Worm (Caenorhabditis elegans): Measurements from ENCODE around the gene C09H5.7.

The C09H5.7 gene

ce11 chrV:8039085-8039525 is 45.9 kb downstream of the C09H5.7 start:
- TF ChIP-seq elt-1 (tag; optimal IDR thresholded peaks at IDR 0.05) (no peak), ama-1 (optimal IDR thresholded peaks at IDR 0.05) (no peak), R02D3.7 (tag; optimal IDR thresholded peaks at IDR 0.05) (no peak), nhr-21 (tag; optimal IDR thresholded peaks at IDR 0.05) (peak; percentile 93), nhr-6 (tag; optimal IDR thresholded peaks at IDR 0.05) (peak; percentile 21), ceh-82 (tag; optimal IDR thresholded peaks at IDR 0.05) (no peak), nhr-11 (tag; optimal IDR thresholded peaks at IDR 0.05) (peak; percentile 71), nhr-77 (tag; optimal IDR thresholded peaks at IDR 0.05) (peak; percentile 38), fos-1 (tag; optimal IDR thresholded peaks at IDR 0.05) (no peak), lin-13 (GFP tag; optimal IDR thresholded peaks at IDR 0.05) (peak; percentile 70), nhr-12 (tag; optimal IDR thresholded peaks at IDR 0.05) (no peak), ztf-4 (tag; optimal IDR thresholded peaks at IDR 0.05) (peak; percentile 73), nhr-10 (tag; optimal IDR thresholded peaks at IDR 0.05) (peak; percentile 54), lsy-2 (tag; optimal IDR thresholded peaks at IDR 0.05) (peak in 1 of 2 experiments; percentile 45), nhr-23 (tag; optimal IDR thresholded peaks at IDR 0.05) (no peak), sem-4 (tag; optimal IDR thresholded peaks at IDR 0.05) (peak; percentile 80), blmp-1 (tag; optimal IDR thresholded peaks at IDR 0.05; ENCODE audit: insufficient read depth) (peak; percentile 34), peb-1 (tag; optimal IDR thresholded peaks at IDR 0.05) (no peak), nhr-129 (tag; optimal IDR thresholded peaks at IDR 0.05) (no peak), F13H6.1 (tag; optimal IDR thresholded peaks at IDR 0.05) (no peak), lin-39 (tag; optimal IDR thresholded peaks at IDR 0.05) (no peak), sma-3 (GFP tag; optimal IDR thresholded peaks at IDR 0.05) (peak; percentile 90), ceh-16 (tag; optimal IDR thresholded peaks at IDR 0.05) (peak; percentile 50), nhr-25 (tag; optimal IDR thresholded peaks at IDR 0.05) (peak; percentile 65)

DNA sequence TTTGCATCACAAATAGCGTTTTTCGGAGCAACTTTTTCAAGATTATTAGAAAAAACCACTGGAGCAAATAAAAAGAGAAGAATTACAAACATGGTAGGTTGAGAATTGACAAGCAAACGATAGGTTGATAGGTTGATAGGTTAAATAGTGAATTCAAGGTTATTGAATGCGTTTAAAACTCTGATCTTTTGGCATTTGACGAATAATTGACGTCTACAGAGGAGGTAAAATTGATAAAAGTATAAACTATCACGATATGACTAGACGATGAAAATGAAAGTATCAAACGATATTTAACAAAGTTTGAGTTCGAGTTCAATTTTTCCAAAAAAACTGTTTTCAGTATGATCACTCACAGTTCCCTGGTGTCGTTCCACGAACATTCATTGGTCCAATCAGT is 49.1 kb downstream of the C09H5.7 start, which contains the start of gene ZC513.14:
Gene ZC513.14 (minus strand): TSS at position 101 of the 400 bp plus-strand sequence.
- TF ChIP-seq elt-3 (tag; optimal IDR thresholded peaks at IDR 0.05) = no peak
- no peak for TF ChIP-seq snpc-4 (tag; optimal IDR thresholded peaks at IDR 0.05)
- no peak for TF ChIP-seq nhr-11 (tag; optimal IDR thresholded peaks at IDR 0.05)
- no peak for TF ChIP-seq ztf-11 (tag; optimal IDR thresholded peaks at IDR 0.05)
- no peak for TF ChIP-seq nhr-6 (tag; optimal IDR thresholded peaks at IDR 0.05)
- TF ChIP-seq nhr-25 (tag; optimal IDR thresholded peaks at IDR 0.05) = no peak
- no peak for TF ChIP-seq sma-9 (GFP tag; optimal IDR thresholded peaks at IDR 0.05)
- no peak for TF ChIP-seq sma-9 (tag; optimal IDR thresholded peaks at IDR 0.05)
- no peak for TF ChIP-seq lin-39 (tag; optimal IDR thresholded peaks at IDR 0.05)
- TF ChIP-seq unc-55 (GFP tag; optimal IDR thresholded peaks at IDR 0.05) = no peak
- no peak for TF ChIP-seq ama-1 (optimal IDR thresholded peaks at IDR 0.05)
- no peak for TF ChIP-seq peb-1 (tag; optimal IDR thresholded peaks at IDR 0.05)
- no peak for TF ChIP-seq nhr-237 (tag; optimal IDR thresholded peaks at IDR 0.05)
- TF ChIP-seq mdl-1 (tag; optimal IDR thresholded peaks at IDR 0.05) = no peak
- TF ChIP-seq nhr-129 (tag; optimal IDR thresholded peaks at IDR 0.05) = no peak
- no peak for TF ChIP-seq C34F6.9 (tag; optimal IDR thresholded peaks at IDR 0.05)

DNA sequence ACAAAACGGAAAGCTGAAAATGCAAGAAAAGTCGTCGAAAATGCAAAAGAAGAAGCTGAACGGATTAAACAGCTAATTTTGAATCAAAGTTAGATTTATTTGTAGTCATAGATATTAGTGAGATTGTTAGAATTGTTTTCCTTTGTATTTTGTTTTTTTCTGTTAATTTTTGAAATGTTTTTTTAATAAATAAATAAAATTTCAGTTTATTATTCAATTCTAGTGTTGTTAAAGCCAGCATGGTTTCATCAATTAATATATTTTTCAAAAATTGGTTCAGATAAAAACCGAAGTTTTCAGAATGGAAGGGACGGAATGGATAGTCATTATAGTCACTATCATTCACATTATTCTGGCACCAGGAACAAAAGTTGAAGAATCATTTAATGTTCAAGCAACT is 50.2 kb downstream of the C09H5.7 start, which contains the start of gene algn-12:
Gene algn-12 (plus strand): TSS at position 301 of the 400 bp plus-strand sequence.
- TF ChIP-seq mbf-1 (tag; optimal IDR thresholded peaks at IDR 0.05) (no peak), blmp-1 (tag; optimal IDR thresholded peaks at IDR 0.05; ENCODE audit: insufficient read depth) (no peak), peb-1 (tag; optimal IDR thresholded peaks at IDR 0.05) (no peak)

Measured in whole organism, L2 larva.